Worm (Caenorhabditis elegans): Measurements from ENCODE around the gene srj-9.

The srj-9 gene

ce11 chrV:3442609-3443008 lies 10.9 kb downstream of the srj-9 start:
- TF ChIP-seq nhr-10 (tag; optimal IDR thresholded peaks at IDR 0.05) (no peak), nhr-77 (tag; optimal IDR thresholded peaks at IDR 0.05) (no peak), mdl-1 (tag; optimal IDR thresholded peaks at IDR 0.05) (no peak), sma-3 (GFP tag; optimal IDR thresholded peaks at IDR 0.05) (no peak), nhr-23 (tag; optimal IDR thresholded peaks at IDR 0.05) (no peak), nhr-21 (tag; optimal IDR thresholded peaks at IDR 0.05) (no peak), snpc-4 (tag; optimal IDR thresholded peaks at IDR 0.05) (no peak), C34F6.9 (tag; optimal IDR thresholded peaks at IDR 0.05) (no peak), alr-1 (tag; optimal IDR thresholded peaks at IDR 0.05) (no peak), unc-39 (tag; optimal IDR thresholded peaks at IDR 0.05) (no peak), gmeb-1 (tag; optimal IDR thresholded peaks at IDR 0.05) (no peak)

DNA sequence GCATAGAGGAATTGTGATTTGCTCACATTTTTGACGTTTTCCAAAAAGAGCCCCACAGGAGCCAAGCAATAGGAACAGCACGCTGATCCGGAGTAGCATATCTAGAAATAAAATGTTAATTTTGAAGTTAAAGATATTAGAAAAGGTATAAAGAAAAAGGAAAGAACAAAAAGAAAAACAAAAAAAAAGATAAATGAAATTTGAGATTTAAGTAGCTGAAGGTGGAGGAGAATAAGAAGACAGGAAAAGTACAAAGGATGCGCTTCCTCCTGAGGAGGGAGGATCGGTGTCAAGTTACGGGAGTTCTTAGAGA lies 13.0 kb downstream of the srj-9 start, which contains the start of gene cfz-2:
TSS of gene cfz-2 (minus strand) at position 101 of the 313 bp plus-strand sequence.
- TF ChIP-seq mbf-1 (tag; optimal IDR thresholded peaks at IDR 0.05) (no peak), lin-11 (tag; optimal IDR thresholded peaks at IDR 0.05) (no peak), nhr-237 (tag; optimal IDR thresholded peaks at IDR 0.05) (no peak), F13H6.1 (tag; optimal IDR thresholded peaks at IDR 0.05) (peak; percentile 29), sma-9 (GFP tag; optimal IDR thresholded peaks at IDR 0.05) (no peak), sma-9 (tag; optimal IDR thresholded peaks at IDR 0.05) (no peak), ztf-1 (GFP tag; conservative IDR thresholded peaks at IDR 0.05) (no peak)

ce11 chrV:3445090-3445832 lies 13.5 kb downstream of the srj-9 start:
- TF ChIP-seq lin-11 (tag; optimal IDR thresholded peaks at IDR 0.05), result no peak
- no peak for TF ChIP-seq nhr-77 (tag; optimal IDR thresholded peaks at IDR 0.05)
- no peak for TF ChIP-seq R02D3.7 (tag; optimal IDR thresholded peaks at IDR 0.05)
- TF ChIP-seq sma-3 (GFP tag; optimal IDR thresholded peaks at IDR 0.05), result no peak
- no peak for TF ChIP-seq nhr-25 (tag; optimal IDR thresholded peaks at IDR 0.05)
- TF ChIP-seq F13H6.1 (tag; optimal IDR thresholded peaks at IDR 0.05), result no peak
- no peak for TF ChIP-seq ceh-16 (tag; optimal IDR thresholded peaks at IDR 0.05)
- TF ChIP-seq nhr-11 (tag; optimal IDR thresholded peaks at IDR 0.05), result no peak
- TF ChIP-seq lin-13 (GFP tag; optimal IDR thresholded peaks at IDR 0.05), result no peak

DNA sequence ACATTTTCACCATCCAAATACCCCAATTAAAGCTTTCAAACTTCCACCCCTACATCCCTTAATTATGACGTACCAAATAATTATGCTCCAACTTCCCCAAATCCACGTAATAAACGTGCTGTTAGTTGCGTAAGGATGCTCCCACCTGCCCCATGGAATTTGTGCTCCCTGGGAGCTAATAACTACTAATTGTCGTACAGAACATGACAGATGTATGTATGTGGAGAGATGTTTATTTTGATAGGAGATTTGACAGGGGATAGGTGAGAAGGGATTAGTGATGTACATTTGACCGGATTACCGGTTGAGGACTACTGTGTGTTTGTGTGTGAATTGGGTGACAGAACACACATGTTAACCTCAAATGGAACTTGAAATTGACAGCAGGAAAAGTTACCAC lies 18.1 kb downstream of the srj-9 start:
- TF ChIP-seq nhr-237 (tag; optimal IDR thresholded peaks at IDR 0.05) (no peak), Y55F3AM.14 (GFP tag; optimal IDR thresholded peaks at IDR 0.05) (no peak), lin-39 (tag; optimal IDR thresholded peaks at IDR 0.05) (no peak), elt-3 (tag; optimal IDR thresholded peaks at IDR 0.05) (no peak), sem-4 (tag; optimal IDR thresholded peaks at IDR 0.05) (no peak), fos-1 (tag; optimal IDR thresholded peaks at IDR 0.05) (no peak), mdl-1 (tag; optimal IDR thresholded peaks at IDR 0.05) (no peak), nhr-10 (tag; optimal IDR thresholded peaks at IDR 0.05) (no peak), C34F6.9 (tag; optimal IDR thresholded peaks at IDR 0.05) (no peak), blmp-1 (tag; optimal IDR thresholded peaks at IDR 0.05; ENCODE audit: insufficient read depth) (no peak)

DNA sequence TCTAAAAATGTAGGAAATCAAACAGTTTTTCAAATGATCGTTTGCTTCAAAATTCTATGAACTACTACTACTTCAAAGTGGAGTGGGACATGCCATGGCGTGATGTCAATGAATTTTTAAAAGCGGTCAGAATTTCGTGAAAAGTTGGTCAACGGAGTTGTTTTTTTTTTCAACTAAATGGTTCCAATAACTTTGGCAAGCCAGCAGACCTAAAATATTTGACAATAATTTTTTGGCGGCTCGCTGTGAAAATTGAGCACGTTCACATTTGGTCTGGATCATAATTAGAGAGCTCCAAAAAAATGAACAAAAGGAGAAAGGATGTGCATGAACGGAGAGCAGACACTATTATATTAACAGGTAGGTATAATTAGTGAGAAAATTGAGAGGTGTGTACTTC lies 18.6 kb downstream of the srj-9 start:
- no peak for TF ChIP-seq snpc-4 (tag; optimal IDR thresholded peaks at IDR 0.05)
- no peak for TF ChIP-seq gmeb-1 (tag; optimal IDR thresholded peaks at IDR 0.05)
- TF ChIP-seq ztf-1 (GFP tag; conservative IDR thresholded peaks at IDR 0.05), result no peak

DNA sequence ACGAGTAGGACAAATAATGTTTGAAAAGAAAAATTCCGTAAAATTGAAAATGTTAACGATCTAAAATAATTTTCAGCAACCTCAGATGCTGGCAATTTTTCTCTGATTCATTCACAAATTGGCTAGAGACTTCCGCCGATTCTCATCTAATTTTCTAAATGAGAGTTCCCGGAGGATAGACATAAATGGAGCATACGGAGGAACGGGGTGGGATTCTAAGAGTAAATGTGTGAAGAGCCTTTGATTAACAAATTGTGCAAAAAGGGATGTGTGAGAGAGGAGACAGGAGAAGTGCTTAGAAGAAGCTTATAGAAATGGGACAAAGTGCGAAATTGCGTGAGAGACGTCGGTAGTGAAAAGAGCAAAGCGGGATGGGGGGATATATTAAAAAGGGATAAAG lies 19.9 kb downstream of the srj-9 start:
- TF ChIP-seq mab-5 (tag; optimal IDR thresholded peaks at IDR 0.05) (no peak), R02D3.7 (tag; optimal IDR thresholded peaks at IDR 0.05) (no peak), elt-1 (tag; optimal IDR thresholded peaks at IDR 0.05) (no peak), ama-1 (optimal IDR thresholded peaks at IDR 0.05) (no peak), snpc-4 (tag; optimal IDR thresholded peaks at IDR 0.05) (no peak), nhr-12 (tag; optimal IDR thresholded peaks at IDR 0.05) (no peak), nhr-129 (tag; optimal IDR thresholded peaks at IDR 0.05) (no peak), nhr-23 (tag; optimal IDR thresholded peaks at IDR 0.05) (no peak), Y55F3AM.14 (GFP tag; optimal IDR thresholded peaks at IDR 0.05) (no peak)
